Worm (Caenorhabditis elegans): ENCODE data around the gene T14F9.2.
A peak's percentile ranks its signal among the peaks of the same experiment; 100 is the strongest.

Gene T14F9.2

ce11 chrX:2203760-2204159, 30.4 kb upstream of the T14F9.2 start, which contains the start of gene T24C12.3:
Gene T24C12.3 (minus strand): TSS chrX:2203893.
- TF ChIP-seq fos-1 (tag; optimal IDR thresholded peaks at IDR 0.05), result peak; percentile 80
- no peak for TF ChIP-seq ceh-82 (tag; optimal IDR thresholded peaks at IDR 0.05)
- TF ChIP-seq elt-3 (tag; optimal IDR thresholded peaks at IDR 0.05), result no peak

- no peak for TF ChIP-seq ztf-1 (GFP tag; conservative IDR thresholded peaks at IDR 0.05)
- TF ChIP-seq blmp-1 (tag; optimal IDR thresholded peaks at IDR 0.05; ENCODE audit: insufficient read depth), result no peak
- TF ChIP-seq ceh-82 (tag; optimal IDR thresholded peaks at IDR 0.05), result no peak
- no peak for TF ChIP-seq zag-1 (tag; optimal IDR thresholded peaks at IDR 0.05)
- no peak for TF ChIP-seq elt-3 (tag; optimal IDR thresholded peaks at IDR 0.05)
- TF ChIP-seq crh-2 (tag; optimal IDR thresholded peaks at IDR 0.05), result no peak
- TF ChIP-seq aly-2 (tag; optimal IDR thresholded peaks at IDR 0.05), result no peak
- TF ChIP-seq unc-39 (tag; optimal IDR thresholded peaks at IDR 0.05), result no peak
- TF ChIP-seq mab-5 (tag; optimal IDR thresholded peaks at IDR 0.05), result no peak
- no peak for TF ChIP-seq nhr-129 (tag; optimal IDR thresholded peaks at IDR 0.05)
- TF ChIP-seq alr-1 (tag; optimal IDR thresholded peaks at IDR 0.05), result no peak
- TF ChIP-seq fos-1 (tag; optimal IDR thresholded peaks at IDR 0.05), result no peak
- TF ChIP-seq unc-55 (GFP tag; optimal IDR thresholded peaks at IDR 0.05), result no peak
- TF ChIP-seq nhr-11 (tag; optimal IDR thresholded peaks at IDR 0.05), result no peak
- TF ChIP-seq ceh-16 (tag; optimal IDR thresholded peaks at IDR 0.05), result no peak
- no peak for TF ChIP-seq ZK546.5 (tag; optimal IDR thresholded peaks at IDR 0.05)
- no peak for TF ChIP-seq nhr-10 (tag; optimal IDR thresholded peaks at IDR 0.05)
- no peak for TF ChIP-seq peb-1 (tag; optimal IDR thresholded peaks at IDR 0.05)
- TF ChIP-seq skn-1 (tag; optimal IDR thresholded peaks at IDR 0.05), result no peak
Measured at ce11 chrX:2204963-2205362, 29.2 kb upstream of the T14F9.2 start, which contains the start of gene T24C12.4. Gene T24C12.4 (minus strand): TSS chrX:2205063.

ce11 chrX:2208391-2208790, 25.7 kb upstream of the T14F9.2 start:
- no peak for TF ChIP-seq mdl-1 (tag; optimal IDR thresholded peaks at IDR 0.05)
- peak; percentile 5 for TF ChIP-seq ceh-16 (tag; optimal IDR thresholded peaks at IDR 0.05)
- TF ChIP-seq lin-13 (GFP tag; optimal IDR thresholded peaks at IDR 0.05), result no peak
- TF ChIP-seq sem-4 (tag; optimal IDR thresholded peaks at IDR 0.05), result no peak
- TF ChIP-seq nhr-129 (tag; optimal IDR thresholded peaks at IDR 0.05), result no peak
- TF ChIP-seq egl-27 (tag; optimal IDR thresholded peaks at IDR 0.05), result peak; percentile 39
- TF ChIP-seq crh-2 (tag; optimal IDR thresholded peaks at IDR 0.05), result no peak
- no peak for TF ChIP-seq fos-1 (tag; optimal IDR thresholded peaks at IDR 0.05)
- TF ChIP-seq R02D3.7 (tag; optimal IDR thresholded peaks at IDR 0.05), result no peak
- peak; percentile 43 for TF ChIP-seq blmp-1 (tag; optimal IDR thresholded peaks at IDR 0.05; ENCODE audit: insufficient read depth)
- peak; percentile 7 for TF ChIP-seq sma-9 (GFP tag; optimal IDR thresholded peaks at IDR 0.05)
- TF ChIP-seq sma-9 (tag; optimal IDR thresholded peaks at IDR 0.05), result no peak
- TF ChIP-seq lsy-2 (tag; optimal IDR thresholded peaks at IDR 0.05), result no peak
- no peak for TF ChIP-seq nhr-11 (tag; optimal IDR thresholded peaks at IDR 0.05)
- TF ChIP-seq unc-39 (tag; optimal IDR thresholded peaks at IDR 0.05), result no peak
- TF ChIP-seq peb-1 (tag; optimal IDR thresholded peaks at IDR 0.05), result no peak

- peak; percentile 100 for TF ChIP-seq peb-1 (tag; optimal IDR thresholded peaks at IDR 0.05)
- TF ChIP-seq lin-13 (GFP tag; optimal IDR thresholded peaks at IDR 0.05), result no peak
Measured at ce11 chrX:2210164-2210563, 24.0 kb upstream of the T14F9.2 start.

- TF ChIP-seq unc-62 (GFP tag; optimal IDR thresholded peaks at IDR 0.05) (no peak), ztf-4 (tag; optimal IDR thresholded peaks at IDR 0.05) (no peak), ama-1 (optimal IDR thresholded peaks at IDR 0.05) (no peak), elt-3 (tag; optimal IDR thresholded peaks at IDR 0.05) (no peak), ztf-11 (tag; optimal IDR thresholded peaks at IDR 0.05) (no peak), sem-4 (tag; optimal IDR thresholded peaks at IDR 0.05) (no peak), alr-1 (tag; optimal IDR thresholded peaks at IDR 0.05) (no peak), gmeb-1 (tag; optimal IDR thresholded peaks at IDR 0.05) (no peak), ceh-16 (tag; optimal IDR thresholded peaks at IDR 0.05) (no peak), lin-11 (tag; optimal IDR thresholded peaks at IDR 0.05) (no peak)
Measured at ce11 chrX:2210751-2211150, 23.4 kb upstream of the T14F9.2 start, which contains the start of gene peb-1. Gene peb-1 (plus strand): TSS chrX:2211051.

DNA sequence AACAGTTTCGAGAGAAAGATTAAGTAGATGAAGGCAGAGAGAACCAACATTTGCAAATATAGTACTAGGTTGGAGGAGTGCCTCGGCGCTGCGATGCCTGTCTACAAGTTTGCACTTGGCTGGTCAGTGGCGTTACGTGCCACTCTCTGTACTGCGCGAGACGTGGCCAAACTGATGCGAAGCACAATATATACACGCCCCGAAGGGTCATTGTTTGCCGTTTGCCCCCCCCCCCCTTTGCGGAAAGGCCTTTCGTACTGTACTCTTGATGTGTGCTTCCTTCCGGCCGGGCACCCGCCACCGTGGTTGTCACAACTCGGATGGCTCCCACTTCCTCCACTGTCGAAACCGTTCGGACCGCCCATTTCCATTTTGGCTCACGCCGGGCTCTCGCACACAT, 22.0 kb upstream of the T14F9.2 start:
- TF ChIP-seq peb-1 (tag; optimal IDR thresholded peaks at IDR 0.05) (peak; percentile 99), nhr-129 (tag; optimal IDR thresholded peaks at IDR 0.05) (no peak), lin-11 (tag; optimal IDR thresholded peaks at IDR 0.05) (no peak)

All from whole organism, L2 larva.